Fruit fly (Drosophila melanogaster) whole organism, wandering third instar larva: ENCODE data around the gene P5CDh2.

Experiments
- Abd-B ChIP-seq: fragments of >200 bp; optimal IDR thresholded peaks from 2 replicates; lab custom pipeline; 2017; ENCODE audit warnings: missing biosample characterization, missing genetic modification characterization
- CG32264 ChIP-seq: fragments of 200-800 bp; sonication (Bioruptor generic); optimal IDR thresholded peaks from 2 replicates; lab custom pipeline; 2016; ENCODE audit warnings: missing biosample characterization, missing genetic modification characterization
- CG9705 ChIP-seq: fragments of 200-800 bp; sonication (Bioruptor generic); optimal IDR thresholded peaks from 2 replicates; lab custom pipeline; 2018; ENCODE audit warnings: missing biosample characterization, mild to moderate bottlenecking, missing genetic modification characterization
- CrebA ChIP-seq: fragments of 200-800 bp; sonication (Bioruptor generic); optimal IDR thresholded peaks from 2 replicates; lab custom pipeline; 2016; ENCODE audit warnings: missing biosample characterization, mild to moderate bottlenecking, missing genetic modification characterization, borderline replicate concordance
- Dfd ChIP-seq: fragments of >200 bp; optimal IDR thresholded peaks from 2 replicates; lab custom pipeline; 2017; ENCODE audit warnings: missing biosample characterization, missing genetic modification characterization
- Dif ChIP-seq: fragments of 200-275, 200-300 bp; sonication (Bioruptor generic); optimal IDR thresholded peaks from 2 replicates; lab custom pipeline; 2018; ENCODE audit warnings: missing biosample characterization, missing genetic modification characterization; ENCODE audit not compliant: partially characterized antibody
- GATAd ChIP-seq: sonication (Bioruptor generic); optimal IDR thresholded peaks from 2 replicates; lab custom pipeline; 2016; ENCODE audit warnings: missing biosample characterization, missing genetic modification characterization
- HLH106 ChIP-seq: fragments of 200-800 bp; optimal IDR thresholded peaks from 3 replicates; lab custom pipeline; 2019; ENCODE audit warnings: missing biosample characterization, mild to moderate bottlenecking, missing genetic modification characterization, moderate library complexity
- Hnf4 ChIP-seq: fragments of 200-800 bp; sonication (Bioruptor generic); optimal IDR thresholded peaks from 2 replicates; lab custom pipeline; 2016; ENCODE audit warnings: missing biosample characterization, mild to moderate bottlenecking, missing genetic modification characterization
- Hr78 ChIP-seq: fragments of >200 bp; optimal IDR thresholded peaks from 2 replicates; lab custom pipeline; 2017; ENCODE audit warnings: missing biosample characterization, missing genetic modification characterization
- Hr83 ChIP-seq: fragments of 200-300 bp; sonication (Bioruptor generic); optimal IDR thresholded peaks from 2 replicates; lab custom pipeline; 2016; ENCODE audit warnings: missing biosample characterization, mild to moderate bottlenecking, missing genetic modification characterization, moderate library complexity; ENCODE audit not compliant: poor library complexity, severe bottlenecking
- Jra ChIP-seq: sonication (Bioruptor generic); optimal IDR thresholded peaks from 2 replicates; lab custom pipeline; 2016; ENCODE audit warnings: missing biosample characterization, missing genetic modification characterization
- Mio ChIP-seq: sonication (Bioruptor generic); optimal IDR thresholded peaks from 2 replicates; lab custom pipeline; 2016; ENCODE audit warnings: missing biosample characterization, missing genetic modification characterization
- Myc ChIP-seq: fragments of >200 bp; optimal IDR thresholded peaks from 2 replicates; lab custom pipeline; 2017
- N ChIP-seq: fragments of >200 bp; optimal IDR thresholded peaks from 2 replicates; lab custom pipeline; 2018; ENCODE audit warnings: missing biosample characterization, missing external identifiers, missing genetic modification characterization
- OdsH ChIP-seq: fragments of 200-800 bp; sonication (Bioruptor generic); optimal IDR thresholded peaks from 2 replicates; lab custom pipeline; 2016; ENCODE audit warnings: missing biosample characterization, mild to moderate bottlenecking, missing genetic modification characterization
- Rel ChIP-seq, 2 experiments: fragments of 200-800 bp; sonication (Bioruptor generic) in 1 of 2; optimal IDR thresholded peaks; 2 replicates in 1 of 2; 3 replicates in 1 of 2; lab custom pipeline; 2016 to 2019; ENCODE audit warnings: mild to moderate bottlenecking in 2 of 2, missing biosample characterization in 2 of 2, missing genetic modification characterization in 2 of 2, moderate library complexity in 1 of 2
- Sp1 ChIP-seq: fragments of 200-800 bp; sonication (Bioruptor generic); optimal IDR thresholded peaks from 3 replicates; lab custom pipeline; 2019; ENCODE audit warnings: missing biosample characterization, mild to moderate bottlenecking, missing genetic modification characterization, moderate library complexity
- Vsx2 ChIP-seq: fragments of 200-300, 225-300 bp; sonication (Bioruptor generic); optimal IDR thresholded peaks from 2 replicates; lab custom pipeline; 2018; ENCODE audit warnings: missing biosample characterization, missing genetic modification characterization; ENCODE audit not compliant: partially characterized antibody
- br ChIP-seq: fragments of 200-800 bp; sonication (Bioruptor generic); optimal IDR thresholded peaks from 2 replicates; lab custom pipeline; 2016; ENCODE audit warnings: missing biosample characterization, missing genetic modification characterization
- brk ChIP-seq: fragments of 200-800 bp; sonication (Bioruptor generic); optimal IDR thresholded peaks from 2 replicates; lab custom pipeline; 2016; ENCODE audit warnings: missing biosample characterization, mild to moderate bottlenecking, missing genetic modification characterization
- dl ChIP-seq, 2 experiments: fragments of 175-275, 200-275 bp in 1 of 2; fragments of 200-275 bp in 1 of 2; sonication (Bioruptor generic); optimal IDR thresholded peaks; lab custom pipeline; 2018; ENCODE audit warnings: mild to moderate bottlenecking in 2 of 2, missing biosample characterization in 2 of 2, missing genetic modification characterization in 2 of 2, moderate library complexity in 2 of 2; ENCODE audit not compliant: partially characterized antibody in 2 of 2, insufficient read depth in 1 of 2
- dmrt93B ChIP-seq: fragments of 200-800 bp; sonication (Bioruptor generic); optimal IDR thresholded peaks from 2 replicates; lab custom pipeline; 2018; ENCODE audit warnings: missing biosample characterization, mild to moderate bottlenecking, missing genetic modification characterization
- dsf ChIP-seq: sonication (Bioruptor generic); optimal IDR thresholded peaks from 2 replicates; lab custom pipeline; 2016; ENCODE audit warnings: missing biosample characterization, missing genetic modification characterization, borderline replicate concordance
- ey ChIP-seq: fragments of 200-800 bp; sonication (Bioruptor generic); optimal IDR thresholded peaks from 2 replicates; lab custom pipeline; 2016; ENCODE audit warnings: missing biosample characterization, missing genetic modification characterization
- foxo ChIP-seq, 2 experiments: fragments of 200-800 bp; sonication (Bioruptor generic); optimal IDR thresholded peaks; 2 replicates in 1 of 2; 3 replicates in 1 of 2; lab custom pipeline; 2016 to 2017; ENCODE audit warnings: missing biosample characterization in 2 of 2, missing genetic modification characterization in 2 of 2
- fru ChIP-seq: fragments of 200-800 bp; sonication (Bioruptor generic); optimal IDR thresholded peaks from 3 replicates; lab custom pipeline; 2016; ENCODE audit warnings: missing biosample characterization, mild to moderate bottlenecking, missing genetic modification characterization
- h ChIP-seq: fragments of 200-800 bp; sonication (Bioruptor generic); optimal IDR thresholded peaks from 3 replicates; lab custom pipeline; 2016; ENCODE audit warnings: missing biosample characterization, mild to moderate bottlenecking, missing genetic modification characterization
- jim ChIP-seq: fragments of 175-275, 200-325 bp; sonication (Bioruptor generic); optimal IDR thresholded peaks from 2 replicates; lab custom pipeline; 2016; ENCODE audit warnings: missing biosample characterization, mild to moderate bottlenecking, missing genetic modification characterization
- lola ChIP-seq: fragments of >200 bp; optimal IDR thresholded peaks from 2 replicates; lab custom pipeline; 2017; ENCODE audit warnings: missing biosample characterization, missing genetic modification characterization
- pan ChIP-seq: fragments of >200 bp; optimal IDR thresholded peaks from 2 replicates; lab custom pipeline; 2017
- psq ChIP-seq: fragments of 200-800 bp; sonication (Bioruptor generic); optimal IDR thresholded peaks from 3 replicates; lab custom pipeline; 2017; ENCODE audit warnings: missing biosample characterization, mild to moderate bottlenecking, missing genetic modification characterization, moderate library complexity
- rgr ChIP-seq: fragments of 200-800 bp; sonication (Bioruptor generic); optimal IDR thresholded peaks from 3 replicates; lab custom pipeline; 2016; ENCODE audit warnings: missing biosample characterization, mild to moderate bottlenecking, missing genetic modification characterization
- sage ChIP-seq: fragments of 200-800 bp; sonication (Bioruptor generic); optimal IDR thresholded peaks from 2 replicates; lab custom pipeline; 2016; ENCODE audit warnings: missing biosample characterization, mild to moderate bottlenecking, missing genetic modification characterization
- sv ChIP-seq: fragments of 200-800 bp; sonication (Bioruptor generic); optimal IDR thresholded peaks from 3 replicates; lab custom pipeline; 2016; ENCODE audit warnings: missing biosample characterization, missing genetic modification characterization
- tai ChIP-seq: sonication (Bioruptor generic); optimal IDR thresholded peaks from 2 replicates; lab custom pipeline; 2016; ENCODE audit warnings: missing biosample characterization, missing genetic modification characterization
- usp ChIP-seq: fragments of >200 bp; optimal IDR thresholded peaks from 2 replicates; lab custom pipeline; 2017; ENCODE audit warnings: missing biosample characterization, missing genetic modification characterization
- woc ChIP-seq: sonication (Bioruptor generic); optimal IDR thresholded peaks from 2 replicates; lab custom pipeline; 2016; ENCODE audit warnings: missing biosample characterization, mild to moderate bottlenecking, missing genetic modification characterization

The P5CDh2 gene

dm6 chr3R:21874982-21875466, 2.7 kb upstream of the P5CDh2 start, which contains the start of gene CG6656:
Gene CG6656, plus strand, starts transcription at chr3R:21875293.
- TF ChIP-seq Dfd (GFP tag; lab: Kevin White, UChicago) (no peak), br (no peak), GATAd (no peak), Rel (GFP tag; optimal IDR thresholded peaks at IDR 0.05; lab: Kevin White, UChicago) (no peak), Rel (tag; optimal IDR thresholded peaks at IDR 0.05; lab: Kevin White, UChicago) (peak; percentile 41), jim (GFP tag; lab: Kevin White, UChicago) (no peak), usp (GFP tag; lab: Kevin White, UChicago) (no peak), dl (GFP tag; optimal IDR thresholded peaks at IDR 0.05; lab: Kevin White, UChicago; ENCODE audit: insufficient read depth in 1 of 2, partially characterized antibody in 2 of 2) (peak; percentile 86 to 91), ey (GFP tag; lab: Kevin White, UChicago) (no peak), tai (no peak), woc (GFP tag; lab: Kevin White, UChicago) (peak; percentile 57), CG32264 (GFP tag; lab: Kevin White, UChicago) (peak; percentile 14), psq (GFP tag; lab: Kevin White, UChicago) (no peak), Jra (GFP tag; lab: Kevin White, UChicago) (no peak), N (no peak), Dif (GFP tag; lab: Kevin White, UChicago) (peak; percentile 93), pan (lab: Kevin White, UChicago) (no peak), sage (GFP tag; lab: Kevin White, UChicago) (no peak), Sp1 (GFP tag; lab: Kevin White, UChicago) (no peak), Vsx2 (GFP tag; lab: Kevin White, UChicago) (peak; percentile 70), brk (no peak), OdsH (GFP tag; lab: Kevin White, UChicago) (peak; percentile 24), lola (GFP tag; lab: Kevin White, UChicago) (no peak), Abd-B (no peak), fru (GFP tag; lab: Kevin White, UChicago) (peak; percentile 46), CG9705 (GFP tag; lab: Kevin White, UChicago) (no peak), h (GFP tag; lab: Kevin White, UChicago) (no peak), Hr78 (GFP tag; lab: Kevin White, UChicago) (no peak), Myc (lab: Kevin White, UChicago) (no peak), foxo (GFP tag; optimal IDR thresholded peaks at IDR 0.05; lab: Kevin White, UChicago) (no peak), CrebA (GFP tag; lab: Kevin White, UChicago) (no peak), Hr83 (GFP tag; lab: Kevin White, UChicago) (no peak), Hnf4 (peak; percentile 62), dsf (no peak), dmrt93B (GFP tag; lab: Kevin White, UChicago) (no peak), HLH106 (tag; lab: Kevin White, UChicago) (peak; percentile 9), sv (GFP tag; lab: Kevin White, UChicago) (no peak), Mio (GFP tag; lab: Kevin White, UChicago) (no peak), rgr (GFP tag; lab: Kevin White, UChicago) (no peak)

DNA sequence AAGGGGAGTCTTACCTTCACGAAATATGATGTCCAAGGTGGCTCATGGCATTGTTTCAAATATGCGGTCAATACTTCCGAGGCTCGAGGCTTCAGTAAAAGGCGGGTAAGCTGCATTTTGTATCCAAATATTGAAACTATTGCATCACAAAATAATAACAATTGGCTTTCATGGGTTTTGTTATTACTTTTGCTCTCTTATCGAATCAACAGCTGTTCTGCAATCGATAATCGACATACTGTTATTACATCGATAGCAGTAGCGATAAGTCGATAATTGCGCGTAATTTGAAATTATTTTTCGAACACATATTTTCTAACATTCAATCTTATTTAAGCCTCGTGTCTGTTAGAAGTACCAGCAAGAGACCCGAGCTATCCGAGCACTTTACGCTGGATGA, 737 bp downstream of the P5CDh2 start, which contains the start of gene CG34148:
Gene CG34148 (minus strand): TSS at position 214 of the 400 bp plus-strand sequence.
- TF ChIP-seq OdsH (GFP tag; lab: Kevin White, UChicago) (no peak), CG32264 (GFP tag; lab: Kevin White, UChicago) (no peak), usp (GFP tag; lab: Kevin White, UChicago) (no peak), Hr83 (GFP tag; lab: Kevin White, UChicago) (no peak), sage (GFP tag; lab: Kevin White, UChicago) (no peak), lola (GFP tag; lab: Kevin White, UChicago) (no peak), pan (lab: Kevin White, UChicago) (no peak), sv (GFP tag; lab: Kevin White, UChicago) (no peak), ey (GFP tag; lab: Kevin White, UChicago) (no peak), Vsx2 (GFP tag; lab: Kevin White, UChicago) (no peak)
